Fruit fly (Drosophila melanogaster) whole organism, embryonic: ENCODE data around the gene Ca-Ma2d.

Experiments
- CG12219 ChIP-seq: fragments of 200-800 bp; sonication (Bioruptor generic); optimal IDR thresholded peaks from 3 replicates; lab custom pipeline; 2018; ENCODE audit warnings: missing biosample characterization, mild to moderate bottlenecking, missing genetic modification characterization
- CG12769 ChIP-seq: fragments of 200-800 bp; sonication (Bioruptor generic); optimal IDR thresholded peaks from 2 replicates; lab custom pipeline; 2019; ENCODE audit warnings: missing biosample characterization, mild to moderate bottlenecking, missing genetic modification characterization, moderate library complexity
- CG13775 ChIP-seq: fragments of 200-800 bp; sonication (Bioruptor generic); optimal IDR thresholded peaks from 3 replicates; lab custom pipeline; 2017; ENCODE audit warnings: missing biosample characterization, mild to moderate bottlenecking, missing genetic modification characterization
- CG13894 ChIP-seq: fragments of 200-800 bp; sonication (Bioruptor generic); optimal IDR thresholded peaks from 3 replicates; lab custom pipeline; 2018; ENCODE audit warnings: missing biosample characterization, mild to moderate bottlenecking, missing genetic modification characterization, moderate library complexity
- CG14050 ChIP-seq: fragments of 200-800 bp; sonication (Bioruptor generic); IDR thresholded peaks from 3 replicates; pipeline ENCODE4 v1.3.6; 2022; ENCODE audit warnings: missing biosample characterization, missing genetic modification characterization
- CG1602 ChIP-seq: fragments of 200-800 bp; sonication (Bioruptor generic); optimal IDR thresholded peaks from 3 replicates; lab custom pipeline; 2016; ENCODE audit warnings: missing biosample characterization, missing genetic modification characterization
- CG1603 ChIP-seq: fragments of 200-800 bp; sonication (Bioruptor generic); optimal IDR thresholded peaks from 2 replicates; lab custom pipeline; 2019; ENCODE audit warnings: missing biosample characterization, mild to moderate bottlenecking, missing genetic modification characterization, moderate library complexity
- CG17361 ChIP-seq: fragments of 200-800 bp; sonication (Bioruptor generic); IDR thresholded peaks from 3 replicates; pipeline ENCODE4 v1.3.6; 2022; ENCODE audit warnings: missing biosample characterization, missing genetic modification characterization
- CG2712 ChIP-seq: fragments of 200-800 bp; optimal IDR thresholded peaks from 3 replicates; lab custom pipeline; 2019; ENCODE audit warnings: missing biosample characterization, mild to moderate bottlenecking, missing genetic modification characterization, moderate library complexity
- CG30403 ChIP-seq: fragments of 200-800 bp; sonication (Bioruptor generic); optimal IDR thresholded peaks from 3 replicates; lab custom pipeline; 2016; ENCODE audit warnings: missing biosample characterization, missing genetic modification characterization
- CG31224 ChIP-seq: fragments of 200-800 bp; sonication (Bioruptor generic); IDR thresholded peaks from 2 replicates; pipeline ENCODE4 v1.3.6; 2022; ENCODE audit warnings: missing biosample characterization, missing genetic modification characterization
- CG34224 ChIP-seq: fragments of 200-800 bp; sonication (Bioruptor generic); IDR thresholded peaks from 3 replicates; pipeline ENCODE4 v1.3.6; 2022; ENCODE audit warnings: missing biosample characterization, missing genetic modification characterization; ENCODE audit not compliant: partially characterized antibody
- CG3995 ChIP-seq: fragments of 200-800 bp; sonication (Bioruptor generic); optimal IDR thresholded peaks from 3 replicates; lab custom pipeline; 2016; ENCODE audit warnings: missing biosample characterization, missing genetic modification characterization
- CG4820 ChIP-seq: fragments of 200-800 bp; sonication (Bioruptor generic); optimal IDR thresholded peaks from 3 replicates; lab custom pipeline; 2016; ENCODE audit warnings: missing biosample characterization, missing genetic modification characterization
- CG7372 ChIP-seq: fragments of 200-800 bp; sonication (Bioruptor generic); IDR thresholded peaks from 2 replicates; pipeline ENCODE4 v1.3.6; 2022; ENCODE audit warnings: missing biosample characterization, missing genetic modification characterization
- CG9727 ChIP-seq: fragments of 200-800 bp; sonication (Bioruptor generic); optimal IDR thresholded peaks from 3 replicates; lab custom pipeline; 2017; ENCODE audit warnings: missing biosample characterization, mild to moderate bottlenecking, missing genetic modification characterization
- CG9876 ChIP-seq: fragments of 200-800 bp; sonication (Bioruptor generic); optimal IDR thresholded peaks from 2 replicates; lab custom pipeline; 2016; ENCODE audit warnings: missing biosample characterization, missing genetic modification characterization
- Dad ChIP-seq: fragments of 200-800 bp; sonication (Bioruptor generic); optimal IDR thresholded peaks from 3 replicates; lab custom pipeline; 2016; ENCODE audit warnings: missing biosample characterization, missing genetic modification characterization
- Hey ChIP-seq: fragments of 200-800 bp; sonication (Bioruptor generic); optimal IDR thresholded peaks from 3 replicates; lab custom pipeline; 2018; ENCODE audit warnings: missing biosample characterization, mild to moderate bottlenecking, missing genetic modification characterization
- Hmr ChIP-seq: fragments of 200-800 bp; sonication (Bioruptor generic); optimal IDR thresholded peaks from 3 replicates; lab custom pipeline; 2017; ENCODE audit warnings: mild to moderate bottlenecking, missing biosample characterization, missing genetic modification reagents, missing genetic modification characterization
- Hmx ChIP-seq: fragments of 200-800 bp; sonication (Bioruptor generic); optimal IDR thresholded peaks from 2 replicates; lab custom pipeline; 2016; ENCODE audit warnings: missing biosample characterization, missing genetic modification characterization
- Hr3 ChIP-seq: fragments of 200-800 bp; sonication (Bioruptor generic); optimal IDR thresholded peaks from 3 replicates; lab custom pipeline; 2016; ENCODE audit warnings: missing biosample characterization, missing genetic modification characterization
- NK7.1 ChIP-seq: fragments of 200-800 bp; sonication (Bioruptor generic); optimal IDR thresholded peaks from 3 replicates; lab custom pipeline; 2016; ENCODE audit warnings: missing biosample characterization, missing genetic modification characterization
- Neu2 ChIP-seq: fragments of 200-800 bp; sonication (Bioruptor generic); optimal IDR thresholded peaks from 3 replicates; lab custom pipeline; 2016; ENCODE audit warnings: missing biosample characterization, missing genetic modification characterization, borderline replicate concordance
- Oaz ChIP-seq: fragments of 200-800 bp; sonication (Bioruptor generic); IDR thresholded peaks from 2 replicates; pipeline ENCODE4 v1.3.6; 2022; ENCODE audit warnings: missing biosample characterization, missing genetic modification characterization
- Ptx1 ChIP-seq: fragments of 200-800 bp; sonication (Bioruptor generic); IDR thresholded peaks from 2 replicates; pipeline ENCODE4 v1.3.6; 2022; ENCODE audit warnings: missing biosample characterization, missing genetic modification characterization
- Scr ChIP-seq: fragments of 200-800 bp; sonication (Bioruptor generic); IDR thresholded peaks from 2 replicates; pipeline ENCODE4 v1.3.6; 2022; ENCODE audit warnings: missing biosample characterization, missing genetic modification characterization; ENCODE audit not compliant: partially characterized antibody
- Xbp1 ChIP-seq: fragments of 200-800 bp; sonication (Bioruptor generic); optimal IDR thresholded peaks from 3 replicates; lab custom pipeline; 2016; ENCODE audit warnings: missing biosample characterization, mild to moderate bottlenecking, missing genetic modification characterization
- ase ChIP-seq: fragments of 200-800 bp; sonication (Bioruptor generic); IDR thresholded peaks from 3 replicates; pipeline ENCODE4 v1.3.6; 2022; ENCODE audit warnings: missing biosample characterization, missing genetic modification characterization
- cas ChIP-seq: fragments of 200-800 bp; sonication (Bioruptor generic); IDR thresholded peaks from 2 replicates; pipeline ENCODE4 v1.3.6; 2022; ENCODE audit warnings: missing biosample characterization, missing genetic modification characterization
- ems ChIP-seq: fragments of 200-800 bp; sonication (Bioruptor generic); optimal IDR thresholded peaks from 3 replicates; lab custom pipeline; 2016; ENCODE audit warnings: missing biosample characterization, missing genetic modification characterization
- eyg ChIP-seq: fragments of 200-800 bp; sonication (Bioruptor generic); optimal IDR thresholded peaks from 3 replicates; lab custom pipeline; 2016; ENCODE audit warnings: missing biosample characterization, missing genetic modification characterization
- fru ChIP-seq: fragments of >200 bp; optimal IDR thresholded peaks from 2 replicates; lab custom pipeline; 2017
- gcm ChIP-seq: fragments of 200-800 bp; sonication (Bioruptor generic); optimal IDR thresholded peaks from 2 replicates; lab custom pipeline; 2019; ENCODE audit warnings: missing biosample characterization, mild to moderate bottlenecking, missing genetic modification characterization, moderate library complexity
- ham ChIP-seq: fragments of 200-800 bp; sonication (Bioruptor generic); IDR thresholded peaks from 2 replicates; pipeline ENCODE4 v1.3.6; 2022; ENCODE audit warnings: missing biosample characterization, missing genetic modification characterization
- hb ChIP-seq: fragments of 200-800 bp; sonication (Bioruptor generic); IDR thresholded peaks from 3 replicates; pipeline ENCODE4 v1.3.6; 2022; ENCODE audit warnings: missing biosample characterization, missing genetic modification characterization; ENCODE audit not compliant: partially characterized antibody
- hth ChIP-seq: fragments of >200 bp; optimal IDR thresholded peaks from 2 replicates; lab custom pipeline; 2017; ENCODE audit warnings: inconsistent platforms
- pho ChIP-seq: fragments of 200-800 bp; sonication (Bioruptor generic); optimal IDR thresholded peaks from 2 replicates; lab custom pipeline; 2016; ENCODE audit warnings: missing biosample characterization, missing genetic modification characterization
- pnt ChIP-seq: fragments of 200-800 bp; sonication (Bioruptor generic); optimal IDR thresholded peaks from 3 replicates; lab custom pipeline; 2016; ENCODE audit warnings: missing biosample characterization, missing genetic modification characterization
- scrt ChIP-seq: fragments of 200-800 bp; sonication (Bioruptor generic); optimal IDR thresholded peaks from 2 replicates; lab custom pipeline; 2018; ENCODE audit warnings: missing biosample characterization, mild to moderate bottlenecking, missing genetic modification characterization, moderate library complexity
- sr ChIP-seq: fragments of 200-800 bp; sonication (Bioruptor generic); IDR thresholded peaks from 3 replicates; pipeline ENCODE4 v1.3.6; 2022; ENCODE audit warnings: missing biosample characterization, missing genetic modification characterization
- stwl ChIP-seq: fragments of 200-800 bp; sonication (Bioruptor generic); optimal IDR thresholded peaks from 3 replicates; lab custom pipeline; 2018; ENCODE audit warnings: missing biosample characterization, mild to moderate bottlenecking, missing genetic modification characterization, moderate library complexity
- trem ChIP-seq: fragments of 200-800 bp; optimal IDR thresholded peaks from 3 replicates; lab custom pipeline; 2019; ENCODE audit warnings: missing biosample characterization, mild to moderate bottlenecking, missing genetic modification characterization, moderate library complexity
- tup ChIP-seq: fragments of 200-800 bp; sonication (Bioruptor generic); optimal IDR thresholded peaks from 2 replicates; lab custom pipeline; 2016; ENCODE audit warnings: missing biosample characterization, mild to moderate bottlenecking, missing genetic modification characterization, moderate library complexity
- unc-4 ChIP-seq: fragments of 200-800 bp; sonication (Bioruptor generic); IDR thresholded peaks from 2 replicates; pipeline ENCODE4 v1.3.6; 2022; ENCODE audit warnings: missing biosample characterization, missing genetic modification characterization; ENCODE audit not compliant: partially characterized antibody
- wek ChIP-seq: fragments of 200-800 bp; sonication (Bioruptor generic); optimal IDR thresholded peaks from 3 replicates; lab custom pipeline; 2018; ENCODE audit warnings: missing biosample characterization, mild to moderate bottlenecking, missing genetic modification characterization, moderate library complexity
- zen ChIP-seq: fragments of 200-800 bp; sonication (Bioruptor generic); optimal IDR thresholded peaks from 3 replicates; lab custom pipeline; 2018; ENCODE audit warnings: missing biosample characterization, mild to moderate bottlenecking, missing genetic modification characterization, moderate library complexity
- zfh1 ChIP-seq: fragments of 200-800 bp; sonication (Bioruptor generic); IDR thresholded peaks from 3 replicates; pipeline ENCODE4 v1.3.6; 2022; ENCODE audit warnings: missing biosample characterization, missing genetic modification characterization

Gene Ca-Ma2d

dm6 chr2L:16257227-16258071, 26.2 kb downstream of the Ca-Ma2d start, which contains the start of the genes PRL-1 and EndoGI (continued):
- TF ChIP-seq CG13894: peak; percentile 79
- no peak for TF ChIP-seq hth (lab: Kevin White, UChicago)
- TF ChIP-seq CG3995: peak; percentile 72
- peak; percentile 99 for TF ChIP-seq Scr (GFP tag; lab: Robert Waterston, UW)
- peak; percentile 44 for TF ChIP-seq scrt (GFP tag; lab: Kevin White, UChicago)
- TF ChIP-seq zfh1 (GFP tag; lab: Robert Waterston, UW): peak; percentile 74; the same call in 2 of the 3 replicates
- TF ChIP-seq Hey: no peak
- TF ChIP-seq CG34224 (GFP tag; lab: Robert Waterston, UW): peak; percentile 99
- TF ChIP-seq CG14050 (GFP tag; lab: Robert Waterston, UW): peak; percentile 43; the same call in 1 of the 3 replicates
- no peak for TF ChIP-seq sr

dm6 chr2L:16261576-16262217, 30.4 kb downstream of the Ca-Ma2d start, which contains the start of the genes twe and CG4935:
TSS of gene twe (minus strand) at chr2L:16261877.
TSS of gene CG4935 (plus strand) at chr2L:16262141.
- TF ChIP-seq Hey (no peak), gcm (no peak), CG14050 (GFP tag; lab: Robert Waterston, UW) (no peak), ems (GFP tag; lab: Kevin White, UChicago) (no peak), CG7372 (no peak), CG2712 (tag; lab: Kevin White, UChicago) (peak; percentile 1), wek (GFP tag; lab: Kevin White, UChicago) (no peak), ase (GFP tag; lab: Robert Waterston, UW) (no peak), CG30403 (GFP tag; lab: Kevin White, UChicago) (peak; percentile 16), CG1603 (tag; lab: Kevin White, UChicago) (no peak), Xbp1 (peak; percentile 48), CG1602 (GFP tag; lab: Kevin White, UChicago) (no peak), trem (peak; percentile 31), tup (GFP tag; lab: Kevin White, UChicago) (no peak), Hmr (GFP tag; lab: Kevin White, UChicago) (no peak), zen (tag; lab: Kevin White, UChicago) (no peak), CG13775 (no peak), pnt (no peak), pho (GFP tag; lab: Kevin White, UChicago) (peak; percentile 17), stwl (tag; lab: Kevin White, UChicago) (peak; percentile 46), CG12769 (tag; lab: Kevin White, UChicago) (no peak), CG31224 (no peak), Hr3 (GFP tag; lab: Kevin White, UChicago) (no peak), cas (GFP tag; lab: Robert Waterston, UW) (no peak), Dad (GFP tag; lab: Kevin White, UChicago) (no peak), fru (no peak), unc-4 (GFP tag; lab: Robert Waterston, UW) (no peak), hb (GFP tag; lab: Robert Waterston, UW) (no peak), CG9727 (GFP tag; lab: Kevin White, UChicago) (no peak), CG9876 (no peak), NK7.1 (no peak), Neu2 (no peak), Hmx (GFP tag; lab: Kevin White, UChicago) (no peak), eyg (GFP tag; lab: Kevin White, UChicago) (no peak), CG17361 (GFP tag; lab: Robert Waterston, UW) (no peak), CG12219 (GFP tag; lab: Kevin White, UChicago) (no peak), Ptx1 (GFP tag; lab: Robert Waterston, UW) (no peak), Oaz (GFP tag; lab: Robert Waterston, UW) (no peak), CG4820 (GFP tag; lab: Kevin White, UChicago) (no peak), ham (no peak)
